Worm (Caenorhabditis elegans) whole organism, midembryonic: ENCODE measurements around the gene ZK512.1.

Experiments used
- T22C8.4 ChIP-seq: fragments of 200-800 bp; sonication (Bioruptor generic); IDR thresholded peaks from 2 replicates; pipeline ENCODE4 v1.3.6; 2022; ENCODE audit warnings: missing genetic modification characterization, missing compliant biosample characterization
- cog-1 ChIP-seq: sonication (generic microtip); optimal IDR thresholded peaks from 2 replicates; lab custom pipeline; 2016; ENCODE audit warnings: missing genetic modification characterization, missing compliant biosample characterization
- flt-1 ChIP-seq: fragments of 200-800 bp; sonication (Bioruptor generic); IDR thresholded peaks from 2 replicates; pipeline ENCODE4 v1.3.6; 2022; ENCODE audit warnings: missing genetic modification characterization, missing compliant biosample characterization
- klf-2 ChIP-seq: fragments of 200-800 bp; sonication (Bioruptor generic); conservative IDR thresholded peaks from 2 replicates; pipeline ENCODE4 v1.3.6; 2022; ENCODE audit warnings: missing genetic modification reagents, missing genetic modification characterization, missing compliant biosample characterization
- med-1 ChIP-seq: sonication (generic microtip); optimal IDR thresholded peaks from 2 replicates; lab custom pipeline; 2017; ENCODE audit warnings: missing genetic modification characterization, mild to moderate bottlenecking, missing compliant biosample characterization, antibody characterized with exemption, missing genetic modification reagents; ENCODE audit not compliant: insufficient read depth
- ref-1 ChIP-seq: fragments of 200-800 bp; sonication (Bioruptor generic); conservative IDR thresholded peaks from 2 replicates; pipeline ENCODE4 v1.3.6; 2022; ENCODE audit warnings: missing genetic modification reagents, missing genetic modification characterization, missing compliant biosample characterization
- tab-1 ChIP-seq: fragments of 200-800 bp; sonication (Bioruptor generic); IDR thresholded peaks from 2 replicates; pipeline ENCODE4 v1.3.6; 2022; ENCODE audit warnings: missing genetic modification characterization, missing compliant biosample characterization
- ztf-23 ChIP-seq: fragments of 200-800 bp; sonication (Bioruptor generic); IDR thresholded peaks from 2 replicates; pipeline ENCODE4 v1.3.6; 2022; ENCODE audit warnings: missing genetic modification reagents, missing genetic modification characterization, missing compliant biosample characterization
- ztf-29 ChIP-seq: fragments of 200-800 bp; sonication (Bioruptor generic); IDR thresholded peaks from 2 replicates; pipeline ENCODE4 v1.3.6; 2022; ENCODE audit warnings: missing genetic modification reagents, missing genetic modification characterization, missing compliant biosample characterization

ZK512.1 gene

ce11 chrIII:9138601-9139000 is 23.9 kb downstream of the ZK512.1 start, which contains the start of gene ZK512.7:
TSS of gene ZK512.7 (minus strand) at chrIII:9138701.
- TF ChIP-seq klf-2 (GFP tag; lab: Robert Waterston, UW) (no peak), ref-1 (no peak), T22C8.4 (GFP tag; lab: Robert Waterston, UW) (no peak), tab-1 (GFP tag; lab: Robert Waterston, UW) (no peak), ztf-29 (GFP tag; lab: Robert Waterston, UW) (no peak), flt-1 (GFP tag; lab: Robert Waterston, UW) (no peak), cog-1 (no peak), med-1 (no peak), ztf-23 (GFP tag; lab: Robert Waterston, UW) (no peak)

DNA sequence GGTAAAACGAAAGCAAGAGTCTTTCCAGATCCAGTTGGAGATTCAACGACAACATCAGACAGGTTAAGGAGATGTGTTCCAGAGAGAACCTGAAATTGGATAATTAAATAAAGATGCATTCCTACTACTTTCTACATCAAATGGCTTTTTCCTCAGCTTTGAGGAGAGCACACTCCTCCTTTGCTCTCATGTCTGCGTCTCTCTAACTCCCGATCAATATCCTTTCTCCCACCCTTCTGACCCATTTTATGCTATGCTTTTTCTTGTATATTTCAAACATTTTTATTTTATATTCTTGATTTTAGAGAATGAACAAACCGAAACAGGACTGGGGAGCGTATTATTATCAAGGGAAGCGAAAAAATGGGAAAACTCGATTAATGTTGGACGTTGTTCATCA is 29.2 kb downstream of the ZK512.1 start, which contains the start of gene ZK512.11:
Gene ZK512.11 (plus strand): TSS at position 301 of the 400 bp plus-strand sequence.
- TF ChIP-seq T22C8.4 (GFP tag; lab: Robert Waterston, UW) (peak; percentile 23; the same call in 1 of the 2 replicates), klf-2 (GFP tag; lab: Robert Waterston, UW) (no peak)

DNA sequence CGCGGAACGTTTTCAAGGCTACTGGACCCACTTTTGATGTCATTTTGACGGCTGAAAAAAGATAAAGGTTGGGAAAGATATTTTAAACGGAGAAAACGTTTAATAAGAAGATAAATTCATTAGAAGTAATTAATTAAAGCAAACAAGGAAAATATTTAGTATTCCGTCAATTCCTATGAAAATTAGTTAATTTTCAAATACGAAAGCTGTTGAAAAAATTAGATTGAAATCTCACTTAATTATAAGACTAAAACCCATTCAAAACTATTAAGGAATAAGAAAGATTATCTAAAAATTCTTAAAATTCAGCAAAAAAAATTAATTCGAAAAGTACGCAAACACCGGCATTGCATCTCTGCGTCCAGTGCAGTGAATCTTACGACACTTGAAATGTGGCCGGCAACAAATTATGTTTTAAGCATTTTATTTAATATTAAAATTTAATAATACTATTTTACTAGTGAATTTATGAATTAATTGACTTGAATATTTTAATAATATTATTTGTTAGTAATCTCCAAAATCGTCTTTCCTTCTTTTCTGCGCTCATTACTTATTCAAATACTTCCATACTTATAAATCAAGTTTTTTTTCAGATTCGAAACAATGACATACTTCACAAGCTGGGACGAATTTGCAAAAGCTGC is 30.1 kb downstream of the ZK512.1 start, which contains the start of the genes ZK512.2 and ZK512.4:
Gene ZK512.2 (minus strand): TSS at position 51 of the 647 bp plus-strand sequence.
Gene ZK512.4 (plus strand): TSS at position 597 of the 647 bp plus-strand sequence.
- TF ChIP-seq ztf-23 (GFP tag; lab: Robert Waterston, UW) = no peak

DNA sequence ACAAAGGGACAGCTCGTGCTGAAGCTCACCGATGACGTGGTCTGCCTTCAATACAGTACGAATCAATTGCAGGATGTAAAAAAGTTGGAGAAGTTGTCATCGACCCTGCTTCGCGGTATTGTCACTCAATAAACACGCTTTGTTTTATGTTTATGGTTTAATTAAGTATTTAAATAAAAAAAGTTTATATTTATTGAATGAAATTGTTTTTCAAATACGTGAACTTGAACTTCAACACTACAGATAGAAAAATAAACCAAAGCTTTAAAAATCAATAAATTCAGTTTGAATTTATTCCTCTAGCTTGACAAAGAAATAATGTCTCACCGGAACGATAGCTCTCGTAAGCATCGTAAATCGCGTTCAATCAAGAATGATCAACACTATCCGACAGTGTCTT is 31.0 kb downstream of the ZK512.1 start, which contains the start of gene ZK512.8:
Gene ZK512.8 (plus strand): TSS at position 301 of the 400 bp plus-strand sequence.
- TF ChIP-seq klf-2 (GFP tag; lab: Robert Waterston, UW) = no peak
- TF ChIP-seq ztf-29 (GFP tag; lab: Robert Waterston, UW) = no peak
- TF ChIP-seq T22C8.4 (GFP tag; lab: Robert Waterston, UW) = no peak
- TF ChIP-seq ref-1 = no peak
- no peak for TF ChIP-seq flt-1 (GFP tag; lab: Robert Waterston, UW)

ce11 chrIII:9149132-9149531 is 34.4 kb downstream of the ZK512.1 start:
- TF ChIP-seq ref-1 (no peak), ztf-29 (GFP tag; lab: Robert Waterston, UW) (no peak), klf-2 (GFP tag; lab: Robert Waterston, UW) (no peak), med-1 (no peak), ztf-23 (GFP tag; lab: Robert Waterston, UW) (no peak), tab-1 (GFP tag; lab: Robert Waterston, UW) (no peak), T22C8.4 (GFP tag; lab: Robert Waterston, UW) (no peak), flt-1 (GFP tag; lab: Robert Waterston, UW) (no peak), cog-1 (no peak)

DNA sequence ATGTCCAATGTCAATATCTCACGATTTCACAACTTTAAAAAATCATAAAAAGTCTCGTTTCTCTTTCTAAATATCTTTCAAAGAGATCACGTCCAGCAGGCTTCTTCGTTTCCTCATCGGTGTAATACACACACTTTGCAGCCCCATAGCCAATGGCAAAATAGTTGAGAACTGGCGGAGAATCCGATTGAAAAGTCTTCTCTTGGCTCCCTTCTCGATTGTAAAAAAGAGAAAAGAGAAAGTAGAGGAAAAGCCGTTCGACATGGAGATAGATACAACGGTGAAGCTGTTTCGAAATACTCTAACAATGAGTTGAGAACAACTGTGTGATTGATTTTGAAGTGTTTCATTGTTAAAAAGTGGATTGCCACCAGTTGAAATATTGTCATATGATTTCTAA is 37.0 kb downstream of the ZK512.1 start:
- no peak for TF ChIP-seq tab-1 (GFP tag; lab: Robert Waterston, UW)
- no peak for TF ChIP-seq flt-1 (GFP tag; lab: Robert Waterston, UW)
- no peak for TF ChIP-seq ref-1
- no peak for TF ChIP-seq T22C8.4 (GFP tag; lab: Robert Waterston, UW)
- no peak for TF ChIP-seq klf-2 (GFP tag; lab: Robert Waterston, UW)
- TF ChIP-seq ztf-23 (GFP tag; lab: Robert Waterston, UW) = no peak
- no peak for TF ChIP-seq cog-1
- TF ChIP-seq ztf-29 (GFP tag; lab: Robert Waterston, UW) = no peak
- no peak for TF ChIP-seq med-1

DNA sequence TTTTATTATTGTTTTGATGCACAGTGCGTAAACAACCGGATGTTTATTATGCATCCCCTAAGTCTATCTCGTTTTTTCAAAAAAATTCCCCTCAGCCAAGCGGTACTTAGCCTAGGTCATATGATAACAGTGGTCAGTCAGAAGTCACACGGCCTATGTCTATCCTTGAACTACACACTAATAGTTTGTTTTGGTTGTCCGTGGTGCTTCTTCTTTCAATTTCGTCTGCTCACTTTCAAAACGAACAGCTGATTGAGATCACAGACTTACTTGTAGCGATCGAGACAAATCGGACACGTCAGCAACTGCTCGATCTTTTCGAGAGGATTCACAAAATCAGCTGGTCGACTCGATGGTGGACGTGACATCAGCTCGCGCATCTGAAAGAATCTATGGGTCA is 38.2 kb downstream of the ZK512.1 start:
- TF ChIP-seq tab-1 (GFP tag; lab: Robert Waterston, UW) (no peak), ztf-29 (GFP tag; lab: Robert Waterston, UW) (no peak), med-1 (no peak), cog-1 (no peak), T22C8.4 (GFP tag; lab: Robert Waterston, UW) (no peak), klf-2 (GFP tag; lab: Robert Waterston, UW) (no peak), flt-1 (GFP tag; lab: Robert Waterston, UW) (no peak), ztf-23 (GFP tag; lab: Robert Waterston, UW) (no peak), ref-1 (no peak)

DNA sequence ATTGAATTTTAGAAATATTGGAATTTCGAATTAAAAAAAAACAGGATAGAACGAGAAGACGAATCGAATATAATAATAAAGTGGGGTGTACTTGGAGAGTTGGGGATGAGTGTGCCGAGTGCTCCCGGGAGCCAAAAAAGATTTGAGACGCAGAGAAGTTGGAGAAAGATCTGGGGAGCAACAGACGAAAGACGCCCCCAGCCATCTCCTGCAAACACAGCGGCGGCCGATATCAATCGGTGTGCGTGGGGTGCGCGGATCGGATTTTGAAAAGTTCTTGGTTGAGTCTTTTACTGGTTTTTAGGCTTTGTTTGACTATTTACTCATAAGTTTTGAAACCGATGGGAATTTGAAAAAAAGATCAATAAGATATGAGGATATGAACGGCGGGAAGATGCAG is 39.1 kb downstream of the ZK512.1 start, which contains the start of gene nhl-1:
Gene nhl-1 (minus strand): TSS at position 101 of the 400 bp plus-strand sequence.
- TF ChIP-seq cog-1 = no peak
- no peak for TF ChIP-seq klf-2 (GFP tag; lab: Robert Waterston, UW)
- no peak for TF ChIP-seq med-1
- TF ChIP-seq ztf-23 (GFP tag; lab: Robert Waterston, UW) = no peak
- TF ChIP-seq ztf-29 (GFP tag; lab: Robert Waterston, UW) = no peak
- TF ChIP-seq T22C8.4 (GFP tag; lab: Robert Waterston, UW) = no peak
- TF ChIP-seq ref-1 = no peak

- TF ChIP-seq ztf-23 (GFP tag; lab: Robert Waterston, UW) = no peak
- TF ChIP-seq tab-1 (GFP tag; lab: Robert Waterston, UW) = no peak
- TF ChIP-seq ref-1 = no peak
- TF ChIP-seq flt-1 (GFP tag; lab: Robert Waterston, UW) = no peak
Observed at ce11 chrIII:9154766-9155165, 40.0 kb downstream of the ZK512.1 start, which contains the start of gene irld-34. TSS of gene irld-34 (plus strand) at chrIII:9155066.

- TF ChIP-seq flt-1 (GFP tag; lab: Robert Waterston, UW) (no peak), T22C8.4 (GFP tag; lab: Robert Waterston, UW) (no peak), ztf-23 (GFP tag; lab: Robert Waterston, UW) (no peak), ztf-29 (GFP tag; lab: Robert Waterston, UW) (no peak), ref-1 (no peak), cog-1 (no peak), klf-2 (GFP tag; lab: Robert Waterston, UW) (no peak), med-1 (no peak), tab-1 (GFP tag; lab: Robert Waterston, UW) (no peak)
Observed at ce11 chrIII:9161553-9161952, 46.8 kb downstream of the ZK512.1 start, which contains the start of gene ptr-9. TSS of gene ptr-9 (minus strand) at chrIII:9161653.
